Worm (Caenorhabditis elegans) whole organism, L4 larva: ENCODE results near the gene T26H8.5.

Experiments
- aly-2 ChIP-seq: sonication (generic microtip); optimal IDR thresholded peaks from 2 replicates; lab custom pipeline; 2018; ENCODE audit warnings: missing biosample characterization, missing genetic modification characterization
- ceh-82 ChIP-seq: sonication (generic microtip); optimal IDR thresholded peaks from 2 replicates; lab custom pipeline; 2017; ENCODE audit warnings: missing biosample characterization, missing genetic modification characterization
- daf-19 ChIP-seq: fragments of 200-800 bp; sonication (Bioruptor generic); conservative IDR thresholded peaks from 2 replicates; pipeline ENCODE4 v1.3.6; 2022; ENCODE audit warnings: missing genetic modification characterization, missing compliant biosample characterization
- hmg-1.1 ChIP-seq: fragments of 200-800 bp; sonication (Bioruptor generic); IDR thresholded peaks from 2 replicates; pipeline ENCODE4 v1.3.6; 2022; ENCODE audit warnings: missing genetic modification reagents, missing genetic modification characterization, missing compliant biosample characterization
- mep-1 ChIP-seq: fragments of 150-350 bp; sonication (generic microtip); optimal IDR thresholded peaks from 3 replicates; lab custom pipeline; 2014; ENCODE audit warnings: missing biosample characterization, missing genetic modification characterization
- pha-4 ChIP-seq, 2 experiments: fragments of 150-350 bp in 1 of 2; fragments of 200-800 bp in 1 of 2; sonication (Bioruptor generic) in 1 of 2; IDR thresholded peaks in 1 of 2; optimal IDR thresholded peaks in 1 of 2; 2 replicates each; pipeline versions ENCODE4 v1.3.6 to Lab custom; 2014 to 2022; ENCODE audit warnings: missing genetic modification characterization in 2 of 2, missing genetic modification reagents in 2 of 2, missing biosample characterization in 1 of 2, missing compliant biosample characterization in 1 of 2
- zip-11 ChIP-seq: fragments of 200-800 bp; sonication (Bioruptor generic); IDR thresholded peaks from 2 replicates; pipeline ENCODE4 v1.3.6; 2022; ENCODE audit warnings: missing genetic modification characterization, missing compliant biosample characterization

- no peak for TF ChIP-seq pha-4 (GFP tag; IDR thresholded peaks at IDR 0.05; lab: Robert Waterston, UW)
- TF ChIP-seq pha-4 (tag; optimal IDR thresholded peaks at IDR 0.05; lab: Kevin White, UChicago), result no peak
- TF ChIP-seq mep-1 (tag; lab: Kevin White, UChicago), result no peak
- no peak for TF ChIP-seq ceh-82 (tag; lab: Kevin White, UChicago)
- no peak for TF ChIP-seq zip-11 (GFP tag; lab: Robert Waterston, UW)
- no peak for TF ChIP-seq aly-2 (tag; lab: Kevin White, UChicago)
- no peak for TF ChIP-seq hmg-1.1
- no peak for TF ChIP-seq daf-19 (GFP tag; lab: Robert Waterston, UW)
These were observed 41.3 kb downstream of the T26H8.5 start, which contains the start of gene M01B2.12 for ce11 chrV:15264131-15264530.
